Fruit fly (Drosophila melanogaster): ENCODE results near the gene bocks.
A peak's percentile ranks its signal among the peaks of the same experiment; 100 is the strongest.

Gene bocks

DNA sequence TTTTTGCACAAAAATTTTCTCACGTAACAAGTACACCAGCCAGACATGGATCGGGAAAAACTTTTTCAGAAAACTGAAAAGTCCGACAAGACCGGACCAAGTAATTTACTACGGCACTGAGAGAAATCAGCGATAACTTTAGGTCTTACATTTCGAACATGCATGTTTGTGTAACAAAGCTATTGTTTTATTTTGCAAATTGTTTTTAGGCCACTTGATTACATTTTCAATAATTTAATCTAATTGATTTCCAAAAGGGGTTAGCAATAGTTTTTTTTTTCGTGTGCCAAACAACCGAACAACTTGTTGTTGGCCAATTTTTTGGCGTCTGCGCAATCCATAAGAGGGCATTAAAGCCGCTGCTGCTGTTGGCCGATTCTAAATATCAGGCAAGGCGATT is 22.3 kb upstream of the bocks start (continued):
- TF ChIP-seq CG11902 (GFP tag; optimal IDR thresholded peaks at IDR 0.05) (peak; percentile 77), Eip93F (GFP tag; optimal IDR thresholded peaks at IDR 0.05) (peak; percentile 78), CG6163 (GFP tag; IDR thresholded peaks at IDR 0.05) (peak; percentile 93), CG1621 (tag; optimal IDR thresholded peaks at IDR 0.05) (no peak), fkh (GFP tag; optimal IDR thresholded peaks at IDR 0.05) (no peak), fd85E (GFP tag; optimal IDR thresholded peaks at IDR 0.05) (peak; percentile 57), Eip78C (GFP tag) (peak; percentile 96), Sox14 (GFP tag; optimal IDR thresholded peaks at IDR 0.05) (peak; percentile 84), Met (GFP tag; optimal IDR thresholded peaks at IDR 0.05) (peak; percentile 91), CG8632 (GFP tag; optimal IDR thresholded peaks at IDR 0.05) (peak; percentile 74), salr (GFP tag; optimal IDR thresholded peaks at IDR 0.05) (peak in 1 of 2 experiments; percentile 65), CG3032 (tag; optimal IDR thresholded peaks at IDR 0.05) (peak; percentile 40), Hr4 (GFP tag; optimal IDR thresholded peaks at IDR 0.05) (peak; percentile 91)

dm6 chr3R:9612217-9612616 is 21.4 kb upstream of the bocks start:
- TF ChIP-seq esn (GFP tag; optimal IDR thresholded peaks at IDR 0.05) (peak; percentile 35), CG15336 (GFP tag; IDR thresholded peaks at IDR 0.05) (no peak), CG4318 (GFP tag; optimal IDR thresholded peaks at IDR 0.05) (no peak), CG11294 (GFP tag; IDR thresholded peaks at IDR 0.05) (no peak), Met (GFP tag; optimal IDR thresholded peaks at IDR 0.05) (peak; percentile 28), CG11762 (GFP tag; optimal IDR thresholded peaks at IDR 0.05; ENCODE audit: insufficient read depth) (no peak), CG31627 (GFP tag; optimal IDR thresholded peaks at IDR 0.05) (peak; percentile 11), eg (GFP tag; IDR thresholded peaks at IDR 0.05) (no peak), CG10631 (GFP tag; optimal IDR thresholded peaks at IDR 0.05) (no peak), lz (GFP tag; optimal IDR thresholded peaks at IDR 0.05) (peak; percentile 10), net (GFP tag; optimal IDR thresholded peaks at IDR 0.05) (no peak), Lpt (GFP tag; optimal IDR thresholded peaks at IDR 0.05) (no peak), CG6163 (GFP tag; IDR thresholded peaks at IDR 0.05) (peak; percentile 34; the same call in 1 of the 3 replicates), Eip75B (GFP tag; optimal IDR thresholded peaks at IDR 0.05) (no peak), dac (GFP tag; optimal IDR thresholded peaks at IDR 0.05) (no peak), ss (GFP tag; optimal IDR thresholded peaks at IDR 0.05) (no peak), Ets21C (GFP tag; optimal IDR thresholded peaks at IDR 0.05) (no peak), Sox102F (GFP tag; optimal IDR thresholded peaks at IDR 0.05) (peak; percentile 3), CG9139 (GFP tag; optimal IDR thresholded peaks at IDR 0.05) (no peak), salr (GFP tag; optimal IDR thresholded peaks at IDR 0.05) (no peak), Ets96B (tag; optimal IDR thresholded peaks at IDR 0.05) (no peak), CG16779 (tag; optimal IDR thresholded peaks at IDR 0.05) (no peak), CG34406 (GFP tag; optimal IDR thresholded peaks at IDR 0.05) (no peak), Smox (GFP tag; optimal IDR thresholded peaks at IDR 0.05) (peak; percentile 13), CG1621 (tag; optimal IDR thresholded peaks at IDR 0.05) (no peak), Sox14 (GFP tag; optimal IDR thresholded peaks at IDR 0.05) (no peak), Eip93F (GFP tag; optimal IDR thresholded peaks at IDR 0.05) (no peak), CG8632 (GFP tag; optimal IDR thresholded peaks at IDR 0.05) (no peak), CG8319 (GFP tag; optimal IDR thresholded peaks at IDR 0.05) (no peak), CG11902 (GFP tag; optimal IDR thresholded peaks at IDR 0.05) (no peak), CG3919 (GFP tag; optimal IDR thresholded peaks at IDR 0.05) (no peak), fd85E (GFP tag; optimal IDR thresholded peaks at IDR 0.05) (no peak), fkh (GFP tag; optimal IDR thresholded peaks at IDR 0.05) (no peak), Hr4 (GFP tag; optimal IDR thresholded peaks at IDR 0.05) (no peak), Eip78C (GFP tag) (peak; percentile 54), Sox15 (GFP tag; optimal IDR thresholded peaks at IDR 0.05) (no peak), acj6 (GFP tag; optimal IDR thresholded peaks at IDR 0.05) (no peak), CG6276 (GFP tag; optimal IDR thresholded peaks at IDR 0.05) (no peak), CG3032 (tag; optimal IDR thresholded peaks at IDR 0.05) (no peak), cyc (GFP tag; optimal IDR thresholded peaks at IDR 0.05) (peak; percentile 4), Gug (GFP tag; IDR thresholded peaks at IDR 0.05) (no peak), Hr39 (GFP tag; optimal IDR thresholded peaks at IDR 0.05) (peak; percentile 8), CG6854 (GFP tag; optimal IDR thresholded peaks at IDR 0.05) (no peak), CG32006 (GFP tag; optimal IDR thresholded peaks at IDR 0.05) (no peak), CG6792 (GFP tag; optimal IDR thresholded peaks at IDR 0.05) (no peak), pdm3 (GFP tag; optimal IDR thresholded peaks at IDR 0.05) (no peak), CG8119 (GFP tag; IDR thresholded peaks at IDR 0.05) (no peak), dsx (GFP tag; optimal IDR thresholded peaks at IDR 0.05; ENCODE audit: poor library complexity, severe bottlenecking) (no peak), svp (GFP tag) (peak; percentile 19)

Measured in whole organism, prepupa.